In the genomic region with DNA sequence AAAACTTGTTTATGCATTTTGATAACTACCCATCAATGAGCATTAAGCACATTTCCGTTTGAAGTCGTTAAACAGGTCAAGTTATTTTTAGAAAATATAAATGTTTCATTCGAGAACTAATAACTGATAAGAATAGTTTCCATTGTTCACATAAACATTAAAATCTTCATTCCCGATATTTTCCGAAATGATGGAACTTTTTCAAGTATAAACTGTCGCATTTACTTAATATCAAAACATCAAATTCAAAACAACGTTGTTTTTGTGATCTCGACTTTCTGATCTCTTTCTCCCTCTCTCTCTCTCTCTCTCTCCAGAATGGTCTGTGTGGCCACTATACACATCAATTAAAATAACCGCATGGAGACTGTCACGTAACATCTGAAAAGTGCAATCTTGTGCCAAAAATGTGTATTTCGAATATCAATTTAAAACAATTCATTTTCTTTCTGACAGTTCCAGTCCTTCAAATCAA, we compare ENCODE assay signal across 3 worm cellular contexts.
TF ChIP-seq lines count a peak whose summit lies in the region.

No protein-coding gene starts in this region.

TF ChIP-seq in whole organism, L1 larva, 84 proteins besides CTCF, POLR2A, EP300 and RAD21 (continued from another document):
- TF ChIP-seq C34B4.2 (tag; optimal IDR thresholded peaks at IDR 0.05; lab: Kevin White, UChicago) (no peak), elt-2 (tag; optimal IDR thresholded peaks at IDR 0.05; lab: Kevin White, UChicago) (peak; percentile 21), snpc-4 (tag; optimal IDR thresholded peaks at IDR 0.05; lab: Kevin White, UChicago) (no peak), C16A3.4 (tag; optimal IDR thresholded peaks at IDR 0.05; lab: Kevin White, UChicago) (peak; percentile 31), Y116A8C.19 (tag; optimal IDR thresholded peaks at IDR 0.05; lab: Kevin White, UChicago; ENCODE audit: borderline replicate concordance) (no peak), lin-14 (GFP tag; optimal IDR thresholded peaks at IDR 0.05; lab: Kevin White, UChicago) (peak; percentile 17), nhr-71 (tag; optimal IDR thresholded peaks at IDR 0.05; lab: Kevin White, UChicago) (peak; percentile 38), nhr-19 (GFP tag; conservative IDR thresholded peaks at IDR 0.05; lab: Robert Waterston, UW) (peak; percentile 21), mep-1 (tag; optimal IDR thresholded peaks at IDR 0.05; lab: Kevin White, UChicago) (peak; percentile 24), ama-1 (optimal IDR thresholded peaks at IDR 0.05; lab: Kevin White, UChicago) (peak; percentile 64), blmp-1 (tag; optimal IDR thresholded peaks at IDR 0.05; lab: Kevin White, UChicago) (peak; percentile 30)

TF ChIP-seq in whole organism, L2 larva, 48 proteins besides CTCF, POLR2A, EP300 and RAD21 (continued from another document):
- TF ChIP-seq nhr-21 (tag; optimal IDR thresholded peaks at IDR 0.05; lab: Kevin White, UChicago): peak; percentile 13
- TF ChIP-seq lin-13 (GFP tag; optimal IDR thresholded peaks at IDR 0.05; lab: Kevin White, UChicago): no peak
- peak; percentile 73 for TF ChIP-seq ama-1 (optimal IDR thresholded peaks at IDR 0.05; lab: Kevin White, UChicago)
- no peak for TF ChIP-seq mab-5 (tag; optimal IDR thresholded peaks at IDR 0.05; lab: Kevin White, UChicago)
- TF ChIP-seq mbf-1 (tag; optimal IDR thresholded peaks at IDR 0.05; lab: Kevin White, UChicago): no peak
- peak; percentile 11 for TF ChIP-seq nhr-129 (tag; optimal IDR thresholded peaks at IDR 0.05; lab: Kevin White, UChicago)
- no peak for TF ChIP-seq unc-39 (tag; optimal IDR thresholded peaks at IDR 0.05; lab: Kevin White, UChicago)
- no peak for TF ChIP-seq skn-1 (tag; optimal IDR thresholded peaks at IDR 0.05; lab: Kevin White, UChicago)
- no peak for TF ChIP-seq egl-27 (tag; optimal IDR thresholded peaks at IDR 0.05; lab: Kevin White, UChicago)
- no peak for TF ChIP-seq ztf-1 (GFP tag; conservative IDR thresholded peaks at IDR 0.05; lab: Robert Waterston, UW)
- TF ChIP-seq nhr-6 (tag; optimal IDR thresholded peaks at IDR 0.05; lab: Kevin White, UChicago): peak; percentile 36
- peak; percentile 38 for TF ChIP-seq crh-2 (tag; optimal IDR thresholded peaks at IDR 0.05; lab: Kevin White, UChicago)
- no peak for TF ChIP-seq peb-1 (tag; optimal IDR thresholded peaks at IDR 0.05; lab: Kevin White, UChicago)
- peak; percentile 0 for TF ChIP-seq nhr-25 (tag; optimal IDR thresholded peaks at IDR 0.05; lab: Kevin White, UChicago)
- TF ChIP-seq unc-55 (GFP tag; optimal IDR thresholded peaks at IDR 0.05; lab: Kevin White, UChicago): no peak
- TF ChIP-seq fos-1 (tag; optimal IDR thresholded peaks at IDR 0.05; lab: Kevin White, UChicago): no peak
- peak; percentile 19 for TF ChIP-seq ztf-4 (tag; optimal IDR thresholded peaks at IDR 0.05; lab: Kevin White, UChicago)
- no peak for TF ChIP-seq nhr-23 (tag; optimal IDR thresholded peaks at IDR 0.05; lab: Kevin White, UChicago)
- TF ChIP-seq snpc-4 (tag; optimal IDR thresholded peaks at IDR 0.05; lab: Kevin White, UChicago): no peak
- peak in 1 of 2 experiments; percentile 37 for TF ChIP-seq lsy-2 (tag; optimal IDR thresholded peaks at IDR 0.05; lab: Kevin White, UChicago)
- TF ChIP-seq elt-3 (tag; optimal IDR thresholded peaks at IDR 0.05; lab: Kevin White, UChicago): no peak
- no peak for TF ChIP-seq unc-62 (GFP tag; optimal IDR thresholded peaks at IDR 0.05; lab: Kevin White, UChicago)
- no peak for TF ChIP-seq nhr-237 (tag; optimal IDR thresholded peaks at IDR 0.05; lab: Kevin White, UChicago)
- TF ChIP-seq zag-1 (tag; optimal IDR thresholded peaks at IDR 0.05; lab: Kevin White, UChicago): no peak
- peak; percentile 35 for TF ChIP-seq sma-9 (GFP tag; optimal IDR thresholded peaks at IDR 0.05; lab: Kevin White, UChicago)
- TF ChIP-seq sma-9 (tag; optimal IDR thresholded peaks at IDR 0.05; lab: Kevin White, UChicago): no peak
- no peak for TF ChIP-seq nhr-77 (tag; optimal IDR thresholded peaks at IDR 0.05; lab: Kevin White, UChicago)
- no peak for TF ChIP-seq R02D3.7 (tag; optimal IDR thresholded peaks at IDR 0.05; lab: Kevin White, UChicago)
- no peak for TF ChIP-seq nhr-10 (tag; optimal IDR thresholded peaks at IDR 0.05; lab: Kevin White, UChicago)
- TF ChIP-seq aly-2 (tag; optimal IDR thresholded peaks at IDR 0.05; lab: Kevin White, UChicago): no peak
- no peak for TF ChIP-seq nhr-11 (tag; optimal IDR thresholded peaks at IDR 0.05; lab: Kevin White, UChicago)

TF ChIP-seq in whole organism, L4 larva, 104 proteins besides CTCF, POLR2A, EP300 and RAD21 (continued from another document):
- TF ChIP-seq unc-62 (GFP tag; optimal IDR thresholded peaks at IDR 0.05 in 1 of 2; lab: Kevin White, UChicago): peak in 1 of 2 experiments; percentile 66
- no peak for TF ChIP-seq unc-62 (tag; optimal IDR thresholded peaks at IDR 0.05; lab: Kevin White, UChicago)
- TF ChIP-seq hlh-30 (tag; optimal IDR thresholded peaks at IDR 0.05; lab: Kevin White, UChicago; ENCODE audit: insufficient read depth): peak; percentile 53
- TF ChIP-seq ztf-7 (tag; optimal IDR thresholded peaks at IDR 0.05; lab: Kevin White, UChicago): no peak
- TF ChIP-seq skn-1 (tag; optimal IDR thresholded peaks at IDR 0.05; lab: Kevin White, UChicago): no peak
- TF ChIP-seq mdl-1 (tag; optimal IDR thresholded peaks at IDR 0.05; lab: Kevin White, UChicago): peak in 1 of 2 experiments; percentile 49
- TF ChIP-seq nhr-10 (tag; optimal IDR thresholded peaks at IDR 0.05; lab: Kevin White, UChicago): peak; percentile 41
- no peak for TF ChIP-seq ceh-82 (tag; optimal IDR thresholded peaks at IDR 0.05; lab: Kevin White, UChicago)
- TF ChIP-seq dve-1 (tag; optimal IDR thresholded peaks at IDR 0.05; lab: Kevin White, UChicago; ENCODE audit: insufficient read depth): peak; percentile 68
- TF ChIP-seq lsy-2 (tag; optimal IDR thresholded peaks at IDR 0.05; lab: Kevin White, UChicago): peak; percentile 16 to 27
- TF ChIP-seq snpc-4 (tag; optimal IDR thresholded peaks at IDR 0.05; lab: Kevin White, UChicago): no peak
